Fruit fly (Drosophila melanogaster): Measurements from ENCODE around the gene Dnah3.

DNA sequence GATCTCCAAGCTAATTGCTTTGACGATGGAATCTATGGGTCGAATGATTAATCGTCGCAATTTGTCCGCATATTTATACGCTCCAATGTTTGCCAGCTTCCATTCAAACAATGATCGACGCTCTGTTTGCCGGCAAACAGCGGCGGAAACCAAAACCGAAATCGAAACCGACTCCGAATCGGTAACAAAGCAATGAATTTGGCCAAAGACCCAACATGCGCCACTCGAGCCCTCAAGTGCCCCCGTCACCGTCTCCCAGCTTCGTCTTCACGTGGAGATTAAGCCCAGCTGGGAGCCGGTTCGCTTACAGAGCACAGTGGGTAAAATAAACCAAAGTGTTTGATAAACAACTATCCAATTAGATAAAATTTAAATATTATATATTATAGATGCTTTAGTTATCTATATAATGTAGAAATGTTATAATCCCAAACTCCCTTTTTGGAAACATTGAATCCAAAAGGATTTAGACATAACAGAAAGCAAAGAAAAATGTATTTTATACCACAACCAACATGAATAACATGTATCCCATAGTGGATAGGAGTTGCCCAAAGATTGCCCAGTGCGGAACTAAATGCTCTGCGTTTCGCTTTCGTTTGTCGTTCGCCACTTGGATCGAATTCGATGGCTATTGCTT lies 8.5 kb upstream of the Dnah3 start, which contains the start of gene CG32237:
- TF ChIP-seq CG10631 (GFP tag; optimal IDR thresholded peaks at IDR 0.05) = no peak
- no peak for TF ChIP-seq CG11902 (GFP tag; optimal IDR thresholded peaks at IDR 0.05)
- TF ChIP-seq CG34406 (GFP tag; optimal IDR thresholded peaks at IDR 0.05) = no peak
- TF ChIP-seq lz (GFP tag; optimal IDR thresholded peaks at IDR 0.05) = no peak

All from whole organism, prepupa.